Worm (Caenorhabditis elegans): Measurements from ENCODE around the gene unc-76.

ce11 chrV:15065837-15066348, 5.7 kb upstream of the unc-76 start, which contains the start of gene otub-1:
- TF ChIP-seq flt-1 (GFP tag; IDR thresholded peaks at IDR 0.05), result no peak
- TF ChIP-seq hmg-4 (GFP tag; optimal IDR thresholded peaks at IDR 0.05), result no peak
- no peak for TF ChIP-seq ama-1 (optimal IDR thresholded peaks at IDR 0.05)
- no peak for TF ChIP-seq hmbx-1 (tag; optimal IDR thresholded peaks at IDR 0.05)
- TF ChIP-seq tbx-11 (GFP tag; IDR thresholded peaks at IDR 0.05), result no peak
- no peak for TF ChIP-seq tra-4 (tag; optimal IDR thresholded peaks at IDR 0.05)
- TF ChIP-seq tbx-37 (GFP tag; conservative IDR thresholded peaks at IDR 0.05), result no peak
- no peak for TF ChIP-seq B0310.2 (tag; optimal IDR thresholded peaks at IDR 0.05)
- TF ChIP-seq aly-1 (tag; optimal IDR thresholded peaks at IDR 0.05), result no peak
- no peak for TF ChIP-seq ceh-36 (tag; optimal IDR thresholded peaks at IDR 0.05)
- no peak for TF ChIP-seq pes-1 (GFP tag; IDR thresholded peaks at IDR 0.05)

Data from whole organism, early embryonic.